Worm (Caenorhabditis elegans) whole organism, L4/young adult: Measurements from ENCODE around the gene F17C11.12.

Experiments used
- dao-5 ChIP-seq: sonication (generic microtip); optimal IDR thresholded peaks from 2 replicates; lab custom pipeline; 2016; ENCODE audit warnings: missing genotype, missing genetic modification characterization, moderate library complexity, missing compliant biosample characterization
- him-1 ChIP-seq: sonication (generic microtip); optimal IDR thresholded peaks from 2 replicates; lab custom pipeline; 2016; ENCODE audit warnings: missing genotype, missing genetic modification reagents, missing genetic modification characterization, missing compliant biosample characterization

DNA sequence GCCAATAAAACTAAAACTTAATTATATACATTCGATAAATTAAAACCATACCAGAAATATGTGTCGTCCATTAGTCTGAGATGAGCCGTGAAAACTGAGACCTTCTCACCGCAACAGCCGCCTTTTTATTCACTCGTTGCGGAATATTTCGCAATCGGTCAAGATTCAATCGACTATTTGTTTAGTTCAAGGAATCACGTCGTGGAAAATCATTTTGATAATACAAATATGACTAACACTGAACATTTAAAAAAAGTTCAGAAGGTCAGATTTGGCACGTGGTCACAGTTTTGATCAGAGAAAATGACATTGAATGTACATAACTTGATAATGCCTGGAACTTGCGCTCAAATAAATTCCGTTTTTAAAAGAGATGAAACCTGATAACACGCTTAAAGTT is 2.0 kb upstream of the F17C11.12 start, which contains the start of gene F17C11.11:
- TF ChIP-seq him-1 (tag; lab: Kevin White, UChicago) (no peak), dao-5 (tag; lab: Kevin White, UChicago) (no peak)
